Fruit fly (Drosophila melanogaster): ENCODE results near the gene lmgA.

Gene lmgA

DNA sequence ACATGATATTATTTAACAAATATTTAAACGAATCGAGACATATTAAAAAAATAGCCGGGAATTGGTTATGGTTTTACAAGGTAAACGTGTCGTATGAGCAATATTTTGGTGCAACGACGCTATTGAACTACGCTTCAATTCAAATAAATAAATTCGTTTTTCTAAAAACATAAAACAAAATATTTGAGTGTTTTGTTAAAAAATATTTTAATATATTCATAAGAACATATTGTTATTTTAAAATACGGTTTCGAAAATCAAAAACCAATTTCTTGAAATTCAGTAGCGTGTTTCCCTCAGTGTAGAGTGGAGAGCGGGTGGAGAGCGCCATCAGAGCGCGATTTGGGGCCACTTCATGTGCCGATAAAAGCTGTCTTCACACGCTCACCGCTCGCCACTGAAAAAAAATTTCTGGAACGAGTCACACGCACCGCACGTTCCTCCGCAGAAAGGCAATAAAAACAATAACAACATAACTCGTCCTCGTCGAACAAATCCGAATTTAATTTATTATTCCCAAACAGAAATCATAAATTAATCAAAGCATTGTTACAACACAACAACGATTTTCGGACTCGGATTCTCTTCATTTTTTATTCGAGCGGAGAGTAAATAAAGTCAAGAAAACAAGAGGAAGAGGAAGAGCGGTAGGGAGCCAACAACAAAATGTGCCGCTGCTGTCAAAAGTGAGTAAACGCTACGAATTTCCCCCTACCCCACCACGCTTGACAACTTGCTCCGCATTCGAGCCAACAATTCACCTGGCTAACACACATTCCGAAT is 7.2 kb upstream of the lmgA start (continued):
- peak; percentile 79 for TF ChIP-seq CG10431 (GFP tag; optimal IDR thresholded peaks at IDR 0.05)
- TF ChIP-seq Bteb2 (GFP tag; optimal IDR thresholded peaks at IDR 0.05), result peak; percentile 63
- TF ChIP-seq CG10321 (GFP tag; IDR thresholded peaks at IDR 0.05), result peak; percentile 34; the same call in 1 of the 2 replicates
- TF ChIP-seq slou (GFP tag; optimal IDR thresholded peaks at IDR 0.05), result peak; percentile 71
- peak; percentile 85 for TF ChIP-seq CG4820 (GFP tag; optimal IDR thresholded peaks at IDR 0.05)
- no peak for TF ChIP-seq Doc3 (GFP tag; IDR thresholded peaks at IDR 0.05; ENCODE audit: partially characterized antibody)
- TF ChIP-seq Hr39 (optimal IDR thresholded peaks at IDR 0.05), result no peak
- TF ChIP-seq CG7357 (GFP tag; IDR thresholded peaks at IDR 0.05), result peak; percentile 78
- TF ChIP-seq CG2116 (GFP tag; optimal IDR thresholded peaks at IDR 0.05), result peak; percentile 61
- no peak for TF ChIP-seq CG2129 (GFP tag; IDR thresholded peaks at IDR 0.05; ENCODE audit: partially characterized antibody)
- peak; percentile 93 for TF ChIP-seq Dek (tag; optimal IDR thresholded peaks at IDR 0.05)
- peak; percentile 90 for TF ChIP-seq Xbp1 (GFP tag; optimal IDR thresholded peaks at IDR 0.05)
- peak; percentile 55 for TF ChIP-seq CG8290 (GFP tag; optimal IDR thresholded peaks at IDR 0.05)
- peak in 1 of 2 experiments; percentile 54 for TF ChIP-seq CG8290 (tag; optimal IDR thresholded peaks at IDR 0.05)
- peak; percentile 93 for TF ChIP-seq caup (GFP tag; optimal IDR thresholded peaks at IDR 0.05; ENCODE audit: severe bottlenecking)
- TF ChIP-seq CG15601 (tag; optimal IDR thresholded peaks at IDR 0.05), result peak; percentile 92
- TF ChIP-seq CG8281 (tag; optimal IDR thresholded peaks at IDR 0.05), result peak; percentile 85
- TF ChIP-seq Gug (GFP tag; IDR thresholded peaks at IDR 0.05), result peak; percentile 50; the same call in 1 of the 4 replicates
- TF ChIP-seq CG2678 (tag; optimal IDR thresholded peaks at IDR 0.05), result peak; percentile 98
- TF ChIP-seq pho (GFP tag; optimal IDR thresholded peaks at IDR 0.05), result peak; percentile 66
- no peak for TF ChIP-seq nerfin-2 (GFP tag; IDR thresholded peaks at IDR 0.05; ENCODE audit: partially characterized antibody)
- TF ChIP-seq crp (GFP tag; optimal IDR thresholded peaks at IDR 0.05), result peak in 1 of 2 experiments; percentile 44
- no peak; the same call in 2 of the 3 replicates for TF ChIP-seq z (GFP tag; IDR thresholded peaks at IDR 0.05)
- peak; percentile 78 for TF ChIP-seq CG12769 (tag; optimal IDR thresholded peaks at IDR 0.05)
- TF ChIP-seq dimm (GFP tag; IDR thresholded peaks at IDR 0.05), result no peak
- TF ChIP-seq CG1647 (GFP tag; optimal IDR thresholded peaks at IDR 0.05), result peak; percentile 9
- peak; percentile 66 for TF ChIP-seq CG18011 (GFP tag; optimal IDR thresholded peaks at IDR 0.05)
- TF ChIP-seq grn (GFP tag; optimal IDR thresholded peaks at IDR 0.05), result no peak
- peak; percentile 67 for TF ChIP-seq nom (GFP tag; optimal IDR thresholded peaks at IDR 0.05)
- TF ChIP-seq CG17361 (GFP tag; IDR thresholded peaks at IDR 0.05), result peak; percentile 95
- no peak for TF ChIP-seq Neu2 (GFP tag; optimal IDR thresholded peaks at IDR 0.05; ENCODE audit: borderline replicate concordance)
- peak; percentile 76 for TF ChIP-seq psq (GFP tag; optimal IDR thresholded peaks at IDR 0.05)
- peak in 1 of 3 experiments; percentile 51 for TF ChIP-seq Stat92E (GFP tag; optimal IDR thresholded peaks at IDR 0.05)
- peak; percentile 70; the same call in 1 of the 3 replicates for TF ChIP-seq H15 (GFP tag; IDR thresholded peaks at IDR 0.05)
- TF ChIP-seq chm (GFP tag; IDR thresholded peaks at IDR 0.05), result no peak
- TF ChIP-seq CG12744 (GFP tag; optimal IDR thresholded peaks at IDR 0.05), result no peak
- no peak for TF ChIP-seq CG14860 (GFP tag; IDR thresholded peaks at IDR 0.05; ENCODE audit: partially characterized antibody)
- TF ChIP-seq Opbp (GFP tag; IDR thresholded peaks at IDR 0.05; ENCODE audit: partially characterized antibody), result no peak
- TF ChIP-seq CG18262 (tag; optimal IDR thresholded peaks at IDR 0.05), result peak; percentile 98
- peak; percentile 93 for TF ChIP-seq odd (GFP tag; optimal IDR thresholded peaks at IDR 0.05)
- TF ChIP-seq Nf-YA (GFP tag; IDR thresholded peaks at IDR 0.05), result peak; percentile 26; the same call in 1 of the 2 replicates
- TF ChIP-seq CG2120 (GFP tag; optimal IDR thresholded peaks at IDR 0.05), result peak; percentile 57
- TF ChIP-seq twi (tag; optimal IDR thresholded peaks at IDR 0.05), result peak; percentile 81
- TF ChIP-seq ara (GFP tag; IDR thresholded peaks at IDR 0.05), result peak; percentile 75
- TF ChIP-seq klu (GFP tag; IDR thresholded peaks at IDR 0.05), result peak; percentile 84; the same call in 1 of the 2 replicates
- TF ChIP-seq CG8089 (GFP tag; optimal IDR thresholded peaks at IDR 0.05), result no peak
- no peak for TF ChIP-seq mirr (GFP tag; optimal IDR thresholded peaks at IDR 0.05)
- peak; percentile 92 for TF ChIP-seq sens (GFP tag)
- TF ChIP-seq p53 (GFP tag; optimal IDR thresholded peaks at IDR 0.05), result no peak
